Fruit fly (Drosophila melanogaster) whole organism, embryonic: Measurements from ENCODE around the gene retm.

Experiments used
- ATbp ChIP-seq: fragments of 200-800 bp; sonication (Bioruptor generic); optimal IDR thresholded peaks from 2 replicates; lab custom pipeline; 2017; ENCODE audit warnings: missing biosample characterization, mild to moderate bottlenecking, missing genetic modification characterization, missing genetic modification reagents
- CG10654 ChIP-seq: fragments of 200-800 bp; sonication (Bioruptor generic); optimal IDR thresholded peaks from 2 replicates; lab custom pipeline; 2016; ENCODE audit warnings: missing biosample characterization, missing genetic modification characterization
- CG10979 ChIP-seq: fragments of 200-800 bp; sonication (Bioruptor generic); optimal IDR thresholded peaks from 2 replicates; lab custom pipeline; 2018; ENCODE audit warnings: missing biosample characterization, mild to moderate bottlenecking, missing genetic modification characterization, moderate library complexity
- CG11085 ChIP-seq: fragments of 200-800 bp; sonication (Bioruptor generic); IDR thresholded peaks from 2 replicates; pipeline ENCODE4 v1.3.6; 2022; ENCODE audit warnings: missing biosample characterization, missing genetic modification characterization
- CG11696 ChIP-seq: fragments of 200-800 bp; sonication (Bioruptor generic); IDR thresholded peaks from 2 replicates; pipeline ENCODE4 v1.3.6; 2022; ENCODE audit warnings: missing biosample characterization, missing genetic modification characterization
- CG12299 ChIP-seq: fragments of 200-800 bp; sonication (Bioruptor generic); optimal IDR thresholded peaks from 2 replicates; lab custom pipeline; 2018; ENCODE audit warnings: missing biosample characterization, mild to moderate bottlenecking, missing genetic modification characterization
- CG14014 ChIP-seq: fragments of 200-800 bp; sonication (Bioruptor generic); IDR thresholded peaks from 2 replicates; pipeline ENCODE4 v1.3.6; 2022; ENCODE audit warnings: missing biosample characterization, missing genetic modification characterization
- CG14050 ChIP-seq: fragments of 200-800 bp; sonication (Bioruptor generic); IDR thresholded peaks from 3 replicates; pipeline ENCODE4 v1.3.6; 2022; ENCODE audit warnings: missing biosample characterization, missing genetic modification characterization
- CG15269 ChIP-seq: fragments of 200-800 bp; sonication (Bioruptor generic); optimal IDR thresholded peaks from 2 replicates; lab custom pipeline; 2018; ENCODE audit warnings: missing biosample characterization, mild to moderate bottlenecking, missing genetic modification characterization, moderate library complexity
- CG15696 ChIP-seq: fragments of 200-800 bp; sonication (Bioruptor generic); optimal IDR thresholded peaks from 2 replicates; lab custom pipeline; 2019; ENCODE audit warnings: missing biosample characterization, mild to moderate bottlenecking, missing genetic modification characterization, moderate library complexity
- CG16815 ChIP-seq: fragments of 200-800 bp; sonication (Bioruptor generic); optimal IDR thresholded peaks from 3 replicates; lab custom pipeline; 2017; ENCODE audit warnings: missing biosample characterization, mild to moderate bottlenecking, missing genetic modification characterization
- CG17186 ChIP-seq: fragments of 200-800 bp; sonication (Bioruptor generic); optimal IDR thresholded peaks from 3 replicates; lab custom pipeline; 2017; ENCODE audit warnings: missing biosample characterization, missing genetic modification reagents, missing genetic modification characterization
- CG1832 ChIP-seq: fragments of 200-800 bp; sonication (Bioruptor generic); optimal IDR thresholded peaks from 2 replicates; lab custom pipeline; 2017; ENCODE audit warnings: missing biosample characterization, mild to moderate bottlenecking, missing genetic modification characterization, inconsistent platforms
- CG30431 ChIP-seq: fragments of 200-800 bp; sonication (Bioruptor generic); optimal IDR thresholded peaks from 2 replicates; lab custom pipeline; 2017; ENCODE audit warnings: missing biosample characterization, missing genetic modification characterization
- CG3281 ChIP-seq: fragments of 200-800 bp; sonication (Bioruptor generic); optimal IDR thresholded peaks from 3 replicates; lab custom pipeline; 2017; ENCODE audit warnings: missing biosample characterization, mild to moderate bottlenecking, missing genetic modification characterization
- CG3838 ChIP-seq: fragments of 200-800 bp; sonication (Bioruptor generic); optimal IDR thresholded peaks from 3 replicates; lab custom pipeline; 2016; ENCODE audit warnings: missing biosample characterization, missing genetic modification characterization
- CG3847 ChIP-seq: fragments of 200-800 bp; sonication (Bioruptor generic); IDR thresholded peaks from 2 replicates; pipeline ENCODE4 v1.3.6; 2022; ENCODE audit warnings: missing biosample characterization, missing genetic modification characterization
- CG4730 ChIP-seq: fragments of 200-800 bp; sonication (Bioruptor generic); IDR thresholded peaks from 2 replicates; pipeline ENCODE4 v1.3.6; 2022; ENCODE audit warnings: missing biosample characterization, missing genetic modification characterization
- CG6689 ChIP-seq: fragments of 200-800 bp; sonication (Bioruptor generic); IDR thresholded peaks from 2 replicates; pipeline ENCODE4 v1.3.6; 2022; ENCODE audit warnings: missing biosample characterization, missing genetic modification characterization
- CG6813 ChIP-seq: fragments of 200-800 bp; sonication (Bioruptor generic); optimal IDR thresholded peaks from 2 replicates; lab custom pipeline; 2017; ENCODE audit warnings: missing biosample characterization, missing genetic modification characterization, mild to moderate bottlenecking, moderate library complexity, missing genetic modification reagents
- CG8478 ChIP-seq: fragments of >200 bp; optimal IDR thresholded peaks from 2 replicates; lab custom pipeline; 2018
- CG8924 ChIP-seq: fragments of 200-800 bp; optimal IDR thresholded peaks from 3 replicates; lab custom pipeline; 2019; ENCODE audit warnings: missing biosample characterization, mild to moderate bottlenecking, missing genetic modification characterization, moderate library complexity
- CHES-1-like ChIP-seq: fragments of 200-800 bp; sonication (Bioruptor generic); optimal IDR thresholded peaks from 2 replicates; lab custom pipeline; 2016; ENCODE audit warnings: missing biosample characterization, missing genetic modification characterization
- CkIIα-i1 ChIP-seq: fragments of 200-800 bp; sonication (Bioruptor generic); IDR thresholded peaks from 2 replicates; pipeline ENCODE4 v1.3.6; 2022; ENCODE audit warnings: missing biosample characterization, missing genetic modification characterization
- CoRest ChIP-seq: fragments of 200-800 bp; sonication (Bioruptor generic); optimal IDR thresholded peaks from 3 replicates; lab custom pipeline; 2018; ENCODE audit warnings: missing biosample characterization, mild to moderate bottlenecking, missing genetic modification characterization, moderate library complexity
- D ChIP-seq, 2 experiments: fragments of 200-800 bp in 1 of 2; fragments of >200 bp in 1 of 2; sonication (Bioruptor generic) in 1 of 2; optimal IDR thresholded peaks; 2 replicates in 1 of 2; 3 replicates in 1 of 2; lab custom pipeline; 2017; ENCODE audit warnings: mild to moderate bottlenecking in 1 of 2, missing biosample characterization in 1 of 2, missing genetic modification characterization in 1 of 2, missing genetic modification reagents in 1 of 2
- Drgx ChIP-seq: fragments of 200-800 bp; sonication (Bioruptor generic); IDR thresholded peaks from 2 replicates; pipeline ENCODE4 v1.3.6; 2022; ENCODE audit warnings: missing biosample characterization, missing genetic modification characterization
- Fer3 ChIP-seq: fragments of 200-800 bp; sonication (Bioruptor generic); optimal IDR thresholded peaks from 2 replicates; lab custom pipeline; 2018; ENCODE audit warnings: missing biosample characterization, mild to moderate bottlenecking, missing genetic modification characterization, moderate library complexity
- H2.0 ChIP-seq: fragments of 200-800 bp; sonication (Bioruptor generic); IDR thresholded peaks from 2 replicates; pipeline ENCODE4 v1.3.6; 2022; ENCODE audit warnings: missing biosample characterization, missing genetic modification characterization
- Jarid2 ChIP-seq: fragments of 200-800 bp; sonication (Bioruptor generic); optimal IDR thresholded peaks from 3 replicates; lab custom pipeline; 2017; ENCODE audit warnings: mild to moderate bottlenecking, missing biosample characterization, missing genetic modification reagents, missing genetic modification characterization
- Mes4 ChIP-seq: fragments of 200-800 bp; sonication (Bioruptor generic); optimal IDR thresholded peaks from 2 replicates; lab custom pipeline; 2016; ENCODE audit warnings: missing biosample characterization, missing genetic modification characterization
- Side ChIP-seq: fragments of 200-800 bp; sonication (Bioruptor generic); optimal IDR thresholded peaks from 2 replicates; lab custom pipeline; 2016; ENCODE audit warnings: missing biosample characterization, missing genetic modification characterization
- Xrp1 ChIP-seq: fragments of 200-800 bp; sonication (Bioruptor generic); IDR thresholded peaks from 2 replicates; pipeline ENCODE4 v1.3.6; 2022; ENCODE audit warnings: missing biosample characterization, missing genetic modification characterization
- YL-1 ChIP-seq: fragments of 200-800 bp; sonication (Bioruptor generic); optimal IDR thresholded peaks from 3 replicates; lab custom pipeline; 2017; ENCODE audit warnings: missing biosample characterization, mild to moderate bottlenecking, missing genetic modification characterization
- ab ChIP-seq: fragments of 200-800 bp; sonication (Bioruptor generic); optimal IDR thresholded peaks from 2 replicates; lab custom pipeline; 2016; ENCODE audit warnings: missing biosample characterization, missing genetic modification characterization
- chm ChIP-seq: fragments of 200-800 bp; sonication (Bioruptor generic); IDR thresholded peaks from 2 replicates; pipeline ENCODE4 v1.3.6; 2022; ENCODE audit warnings: missing biosample characterization, missing genetic modification characterization
- ci ChIP-seq: fragments of 200-800 bp; sonication (Bioruptor generic); IDR thresholded peaks from 3 replicates; pipeline ENCODE4 v1.3.6; 2022; ENCODE audit warnings: missing biosample characterization, missing genetic modification characterization
- disco-r ChIP-seq: fragments of 200-800 bp; sonication (Bioruptor generic); optimal IDR thresholded peaks from 2 replicates; lab custom pipeline; 2016; ENCODE audit warnings: missing biosample characterization, missing genetic modification characterization
- dmrt99B ChIP-seq: fragments of 200-800 bp; sonication (Bioruptor generic); optimal IDR thresholded peaks from 2 replicates; lab custom pipeline; 2018; ENCODE audit warnings: missing biosample characterization, mild to moderate bottlenecking, missing genetic modification characterization, moderate library complexity
- gfzf ChIP-seq: fragments of 200-800 bp; sonication (Bioruptor generic); optimal IDR thresholded peaks from 2 replicates; lab custom pipeline; 2016; ENCODE audit warnings: missing biosample characterization, mild to moderate bottlenecking, missing genetic modification characterization, moderate library complexity
- hb ChIP-seq: fragments of 200-800 bp; sonication (Bioruptor generic); IDR thresholded peaks from 3 replicates; pipeline ENCODE4 v1.3.6; 2022; ENCODE audit warnings: missing biosample characterization, missing genetic modification characterization; ENCODE audit not compliant: partially characterized antibody
- jigr1 ChIP-seq: fragments of 200-800 bp; sonication (Bioruptor generic); IDR thresholded peaks from 3 replicates; pipeline ENCODE4 v1.3.6; 2022; ENCODE audit warnings: missing biosample characterization, missing genetic modification characterization
- knrl ChIP-seq: fragments of 200-800 bp; sonication (Bioruptor generic); IDR thresholded peaks from 3 replicates; pipeline ENCODE4 v1.3.6; 2022; ENCODE audit warnings: missing biosample characterization, missing genetic modification characterization; ENCODE audit not compliant: partially characterized antibody
- maf-S ChIP-seq: fragments of 200-800 bp; sonication (Bioruptor generic); optimal IDR thresholded peaks from 2 replicates; lab custom pipeline; 2016; ENCODE audit warnings: missing biosample characterization, missing genetic modification characterization
- mirr ChIP-seq: fragments of 200-800 bp; sonication (Bioruptor generic); optimal IDR thresholded peaks from 3 replicates; lab custom pipeline; 2018; ENCODE audit warnings: missing biosample characterization, mild to moderate bottlenecking, missing genetic modification characterization
- oc ChIP-seq: fragments of 200-800 bp; sonication (Bioruptor generic); optimal IDR thresholded peaks from 2 replicates; lab custom pipeline; 2018; ENCODE audit warnings: missing biosample characterization, mild to moderate bottlenecking, missing genetic modification characterization, moderate library complexity
- peb ChIP-seq: fragments of 200-800 bp; sonication (Bioruptor generic); IDR thresholded peaks from 2 replicates; pipeline ENCODE4 v1.3.6; 2022; ENCODE audit warnings: missing biosample characterization, missing genetic modification characterization
- schlank ChIP-seq: fragments of 200-800 bp; sonication (Bioruptor generic); optimal IDR thresholded peaks from 2 replicates; lab custom pipeline; 2018; ENCODE audit warnings: missing biosample characterization, mild to moderate bottlenecking, missing genetic modification characterization
- slbo ChIP-seq: fragments of 200-800 bp; sonication (Bioruptor generic); IDR thresholded peaks from 2 replicates; pipeline ENCODE4 v1.3.6; 2022; ENCODE audit warnings: missing biosample characterization, missing genetic modification characterization
- wdn ChIP-seq: fragments of 200-800 bp; sonication (Bioruptor generic); IDR thresholded peaks from 2 replicates; pipeline ENCODE4 v1.3.6; 2022; ENCODE audit warnings: missing biosample characterization, missing genetic modification characterization
- yki ChIP-seq: fragments of >200 bp; optimal IDR thresholded peaks from 3 replicates; lab custom pipeline; 2018
- zf30C ChIP-seq: fragments of 200-800 bp; sonication (Bioruptor generic); optimal IDR thresholded peaks from 3 replicates; lab custom pipeline; 2018; ENCODE audit warnings: missing biosample characterization, mild to moderate bottlenecking, missing genetic modification characterization

Gene retm

DNA sequence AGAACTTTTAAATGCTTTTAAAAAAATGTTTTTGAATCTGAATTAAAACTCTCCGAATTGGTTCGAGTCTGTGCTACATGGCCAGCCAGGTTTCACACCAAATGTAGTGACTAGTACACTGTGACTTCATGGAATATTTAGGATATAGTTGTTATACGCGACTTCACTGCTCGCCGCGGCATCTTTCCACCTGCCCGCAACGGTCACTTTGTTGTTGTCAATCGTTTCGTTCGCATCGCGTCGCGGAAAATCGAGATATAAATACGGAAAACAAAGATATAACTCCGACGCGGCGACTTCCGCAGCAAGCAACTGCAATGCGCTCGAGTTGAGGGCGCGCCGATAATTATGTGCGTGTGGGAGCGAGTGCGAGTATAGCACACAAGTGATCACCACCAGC lies 42.7 kb upstream of the retm start, which contains the start of gene CG31637 (continued):
- TF ChIP-seq CkIIα-i1 (GFP tag; lab: Robert Waterston, UW): no peak
- no peak for TF ChIP-seq CG4730 (GFP tag; lab: Robert Waterston, UW)
- TF ChIP-seq ci (GFP tag; lab: Robert Waterston, UW): peak; percentile 65; the same call in 1 of the 3 replicates
- no peak for TF ChIP-seq yki (lab: Kevin White, UChicago)
- no peak for TF ChIP-seq CG6689
- TF ChIP-seq CG30431 (GFP tag; lab: Kevin White, UChicago): no peak
- no peak for TF ChIP-seq CG6813 (GFP tag; lab: Kevin White, UChicago)
- TF ChIP-seq gfzf (GFP tag; lab: Kevin White, UChicago): peak; percentile 99
- TF ChIP-seq disco-r (GFP tag; lab: Kevin White, UChicago): no peak
- TF ChIP-seq CG17186: peak; percentile 51
- TF ChIP-seq Xrp1 (GFP tag; lab: Robert Waterston, UW): peak; percentile 17; the same call in 1 of the 2 replicates
- no peak for TF ChIP-seq peb (GFP tag; lab: Robert Waterston, UW)
- peak; percentile 42; the same call in 2 of the 3 replicates for TF ChIP-seq knrl (GFP tag; lab: Robert Waterston, UW)
- TF ChIP-seq CG14050 (GFP tag; lab: Robert Waterston, UW): no peak
- no peak for TF ChIP-seq schlank (tag; lab: Kevin White, UChicago)
- no peak for TF ChIP-seq CG3838 (GFP tag; lab: Kevin White, UChicago)
- TF ChIP-seq jigr1: no peak
- TF ChIP-seq CG3847 (GFP tag; lab: Robert Waterston, UW): peak; percentile 42; the same call in 1 of the 2 replicates
- TF ChIP-seq D (optimal IDR thresholded peaks at IDR 0.05; lab: Kevin White, UChicago): no peak
- no peak for TF ChIP-seq D (GFP tag; optimal IDR thresholded peaks at IDR 0.05; lab: Kevin White, UChicago)
- peak; percentile 27 for TF ChIP-seq CG12299 (tag; lab: Kevin White, UChicago)
- no peak for TF ChIP-seq ATbp (GFP tag; lab: Kevin White, UChicago)
- TF ChIP-seq CG1832 (GFP tag; lab: Kevin White, UChicago): no peak
- peak; percentile 12 for TF ChIP-seq CHES-1-like
- TF ChIP-seq maf-S (GFP tag; lab: Kevin White, UChicago): no peak
- no peak for TF ChIP-seq oc
- TF ChIP-seq mirr: peak; percentile 16
- no peak for TF ChIP-seq CG3281
- peak; percentile 48 for TF ChIP-seq slbo (GFP tag; lab: Robert Waterston, UW)
- no peak for TF ChIP-seq H2.0 (GFP tag; lab: Robert Waterston, UW)
- peak; percentile 81 for TF ChIP-seq chm (GFP tag; lab: Robert Waterston, UW)
- TF ChIP-seq ab (GFP tag; lab: Kevin White, UChicago): no peak
- TF ChIP-seq Jarid2 (GFP tag; lab: Kevin White, UChicago): peak; percentile 92
- no peak for TF ChIP-seq CG11696 (GFP tag; lab: Robert Waterston, UW)
- TF ChIP-seq CG10654 (GFP tag; lab: Kevin White, UChicago): no peak
- TF ChIP-seq YL-1 (GFP tag; lab: Kevin White, UChicago): peak; percentile 74
- TF ChIP-seq Side (GFP tag; lab: Kevin White, UChicago): peak; percentile 19
- no peak for TF ChIP-seq CG10979 (tag; lab: Kevin White, UChicago)
- TF ChIP-seq wdn (GFP tag; lab: Robert Waterston, UW): no peak
- TF ChIP-seq CG8478 (lab: Kevin White, UChicago): no peak
- TF ChIP-seq CG11085 (GFP tag; lab: Robert Waterston, UW): no peak
- peak; percentile 42 for TF ChIP-seq zf30C (GFP tag; lab: Kevin White, UChicago)
- TF ChIP-seq CG15269 (tag; lab: Kevin White, UChicago): peak; percentile 18
- TF ChIP-seq dmrt99B (tag; lab: Kevin White, UChicago): no peak
- no peak for TF ChIP-seq Drgx (GFP tag; lab: Robert Waterston, UW)
- peak; percentile 43 for TF ChIP-seq CG8924
- TF ChIP-seq CG14014 (GFP tag; lab: Robert Waterston, UW): no peak
- no peak for TF ChIP-seq Mes4
- TF ChIP-seq Fer3 (tag; lab: Kevin White, UChicago): no peak
- TF ChIP-seq CoRest (tag; lab: Kevin White, UChicago): peak; percentile 30
- no peak for TF ChIP-seq CG16815 (GFP tag; lab: Kevin White, UChicago)
- TF ChIP-seq CG15696: no peak
- TF ChIP-seq hb (GFP tag; lab: Robert Waterston, UW): no peak
